Fruit fly (Drosophila melanogaster) whole organism, wandering third instar larva: ENCODE results near the gene Nrx-IV.

Experiments used
- GATAd ChIP-seq: sonication (Bioruptor generic); optimal IDR thresholded peaks from 2 replicates; lab custom pipeline; 2016; ENCODE audit warnings: missing biosample characterization, missing genetic modification characterization
- Jra ChIP-seq: sonication (Bioruptor generic); optimal IDR thresholded peaks from 2 replicates; lab custom pipeline; 2016; ENCODE audit warnings: missing biosample characterization, missing genetic modification characterization
- N ChIP-seq: fragments of >200 bp; optimal IDR thresholded peaks from 2 replicates; lab custom pipeline; 2018; ENCODE audit warnings: missing biosample characterization, missing external identifiers, missing genetic modification characterization
- OdsH ChIP-seq: fragments of 200-800 bp; sonication (Bioruptor generic); optimal IDR thresholded peaks from 2 replicates; lab custom pipeline; 2016; ENCODE audit warnings: missing biosample characterization, mild to moderate bottlenecking, missing genetic modification characterization
- Vsx2 ChIP-seq: fragments of 200-300, 225-300 bp; sonication (Bioruptor generic); optimal IDR thresholded peaks from 2 replicates; lab custom pipeline; 2018; ENCODE audit warnings: missing biosample characterization, missing genetic modification characterization; ENCODE audit not compliant: partially characterized antibody
- h ChIP-seq: fragments of 200-800 bp; sonication (Bioruptor generic); optimal IDR thresholded peaks from 3 replicates; lab custom pipeline; 2016; ENCODE audit warnings: missing biosample characterization, mild to moderate bottlenecking, missing genetic modification characterization
- lola ChIP-seq: fragments of >200 bp; optimal IDR thresholded peaks from 2 replicates; lab custom pipeline; 2017; ENCODE audit warnings: missing biosample characterization, missing genetic modification characterization
- psq ChIP-seq: fragments of 200-800 bp; sonication (Bioruptor generic); optimal IDR thresholded peaks from 3 replicates; lab custom pipeline; 2017; ENCODE audit warnings: missing biosample characterization, mild to moderate bottlenecking, missing genetic modification characterization, moderate library complexity

- TF ChIP-seq lola (GFP tag; lab: Kevin White, UChicago) (no peak), h (no peak), GATAd (no peak), Vsx2 (no peak), N (no peak), psq (GFP tag; lab: Kevin White, UChicago) (no peak), OdsH (GFP tag; lab: Kevin White, UChicago) (no peak), Jra (GFP tag; lab: Kevin White, UChicago) (no peak)
Measured at dm6 chr3L:12188518-12188917, 42.2 kb downstream of the Nrx-IV start, which contains the start of gene Est-6.
